Fruit fly (Drosophila melanogaster) whole organism, embryonic: ENCODE results near the gene Spn28Dc.

ENCODE experiments used
- Abd-B ChIP-seq: fragments of 200-800 bp; sonication (Bioruptor generic); optimal IDR thresholded peaks from 2 replicates; lab custom pipeline; 2018; ENCODE audit warnings: missing biosample characterization, mild to moderate bottlenecking, missing genetic modification characterization, moderate library complexity
- Bgb ChIP-seq: fragments of 200-800 bp; sonication (Bioruptor generic); IDR thresholded peaks from 2 replicates; pipeline ENCODE4 v1.3.6; 2022; ENCODE audit warnings: missing biosample characterization, missing genetic modification characterization; ENCODE audit not compliant: partially characterized antibody
- CG10543 ChIP-seq: fragments of 200-800 bp; sonication (Bioruptor generic); optimal IDR thresholded peaks from 3 replicates; lab custom pipeline; 2017; ENCODE audit warnings: missing biosample characterization, mild to moderate bottlenecking, missing genetic modification characterization, moderate library complexity
- CG1233 ChIP-seq: fragments of 200-800 bp; sonication (Bioruptor generic); optimal IDR thresholded peaks from 4 replicates; lab custom pipeline; 2018; ENCODE audit warnings: missing biosample characterization, mild to moderate bottlenecking, missing genetic modification characterization
- CG12391 ChIP-seq: fragments of 200-800 bp; sonication (Bioruptor generic); optimal IDR thresholded peaks from 3 replicates; lab custom pipeline; 2018; ENCODE audit warnings: missing biosample characterization, mild to moderate bottlenecking, missing genetic modification characterization, moderate library complexity
- CG12659 ChIP-seq: fragments of 200-800 bp; sonication (Bioruptor generic); optimal IDR thresholded peaks from 3 replicates; lab custom pipeline; 2017; ENCODE audit warnings: mild to moderate bottlenecking, missing biosample characterization, missing genetic modification reagents, missing genetic modification characterization
- CG12769 ChIP-seq: fragments of 200-800 bp; sonication (Bioruptor generic); optimal IDR thresholded peaks from 2 replicates; lab custom pipeline; 2019; ENCODE audit warnings: missing biosample characterization, mild to moderate bottlenecking, missing genetic modification characterization, moderate library complexity
- CG12942 ChIP-seq: fragments of 200-800 bp; sonication (Bioruptor generic); optimal IDR thresholded peaks from 3 replicates; lab custom pipeline; 2016; ENCODE audit warnings: missing biosample characterization, missing genetic modification characterization
- CG14860 ChIP-seq: fragments of 200-800 bp; sonication (Bioruptor generic); IDR thresholded peaks from 3 replicates; pipeline ENCODE4 v1.3.6; 2022; ENCODE audit warnings: missing biosample characterization, missing genetic modification characterization; ENCODE audit not compliant: partially characterized antibody
- CG31365 ChIP-seq: fragments of 200-800 bp; sonication (Bioruptor generic); optimal IDR thresholded peaks from 2 replicates; lab custom pipeline; 2018; ENCODE audit warnings: missing biosample characterization, mild to moderate bottlenecking, missing genetic modification characterization
- CG31388 ChIP-seq: fragments of 200-800 bp; sonication (Bioruptor generic); optimal IDR thresholded peaks from 2 replicates; lab custom pipeline; 2016; ENCODE audit warnings: missing biosample characterization, missing genetic modification characterization
- CG3281 ChIP-seq: fragments of 200-800 bp; sonication (Bioruptor generic); optimal IDR thresholded peaks from 3 replicates; lab custom pipeline; 2017; ENCODE audit warnings: missing biosample characterization, mild to moderate bottlenecking, missing genetic modification characterization
- CG4707 ChIP-seq: fragments of 200-800 bp; sonication (Bioruptor generic); optimal IDR thresholded peaks from 2 replicates; lab custom pipeline; 2018; ENCODE audit warnings: missing biosample characterization, mild to moderate bottlenecking, missing genetic modification characterization, moderate library complexity
- CG6272 ChIP-seq: fragments of 200-800 bp; sonication (Bioruptor generic); IDR thresholded peaks from 2 replicates; pipeline ENCODE4 v1.3.6; 2022; ENCODE audit warnings: missing biosample characterization, missing genetic modification characterization
- CG8478 ChIP-seq: fragments of >200 bp; optimal IDR thresholded peaks from 2 replicates; lab custom pipeline; 2018
- CG9727 ChIP-seq: fragments of 200-800 bp; sonication (Bioruptor generic); optimal IDR thresholded peaks from 3 replicates; lab custom pipeline; 2017; ENCODE audit warnings: missing biosample characterization, mild to moderate bottlenecking, missing genetic modification characterization
- CG9817 ChIP-seq: fragments of 200-800 bp; sonication (Bioruptor generic); optimal IDR thresholded peaks from 2 replicates; lab custom pipeline; 2018; ENCODE audit warnings: missing biosample characterization, mild to moderate bottlenecking, missing genetic modification characterization, moderate library complexity
- Dbx ChIP-seq: fragments of 200-800 bp; sonication (Bioruptor generic); IDR thresholded peaks from 3 replicates; pipeline ENCODE4 v1.3.6; 2022; ENCODE audit warnings: missing biosample characterization, missing genetic modification characterization
- ERR ChIP-seq: fragments of 200-800 bp; sonication (Bioruptor generic); optimal IDR thresholded peaks from 2 replicates; lab custom pipeline; 2016; ENCODE audit warnings: missing biosample characterization, missing genetic modification characterization
- Fer2 ChIP-seq: fragments of 200-800 bp; sonication (Bioruptor generic); optimal IDR thresholded peaks from 2 replicates; lab custom pipeline; 2018; ENCODE audit warnings: missing biosample characterization, mild to moderate bottlenecking, missing genetic modification characterization, moderate library complexity
- HLH4C ChIP-seq: fragments of 200-800 bp; sonication (Bioruptor generic); IDR thresholded peaks from 3 replicates; pipeline ENCODE4 v1.3.6; 2022; ENCODE audit warnings: missing biosample characterization, missing genetic modification characterization; ENCODE audit not compliant: partially characterized antibody
- Hmr ChIP-seq: fragments of 200-800 bp; sonication (Bioruptor generic); optimal IDR thresholded peaks from 3 replicates; lab custom pipeline; 2017; ENCODE audit warnings: mild to moderate bottlenecking, missing biosample characterization, missing genetic modification reagents, missing genetic modification characterization
- MESR4 ChIP-seq: fragments of 200-800 bp; sonication (Bioruptor generic); optimal IDR thresholded peaks from 2 replicates; lab custom pipeline; 2018; ENCODE audit warnings: missing biosample characterization, mild to moderate bottlenecking, missing genetic modification characterization, moderate library complexity
- Med ChIP-seq: fragments of 200-800 bp; sonication (Bioruptor generic); peaks from one replicate; lab custom pipeline; 2016; ENCODE audit warnings: missing biosample characterization, missing genetic modification characterization, mild to moderate bottlenecking, inconsistent platforms, moderate library complexity
- Pdp1 ChIP-seq, 2 experiments: fragments of 200-800 bp; sonication (Bioruptor generic); optimal IDR thresholded peaks; 3 replicates each; lab custom pipeline; 2016; ENCODE audit warnings: missing biosample characterization in 2 of 2, missing genetic modification characterization in 2 of 2, mild to moderate bottlenecking in 1 of 2, moderate library complexity in 1 of 2
- Rfx ChIP-seq: fragments of 200-800 bp; sonication (Bioruptor generic); IDR thresholded peaks from 2 replicates; pipeline ENCODE4 v1.3.6; 2022; ENCODE audit warnings: missing biosample characterization, missing genetic modification characterization
- Rx ChIP-seq: fragments of 200-800 bp; sonication (Bioruptor generic); IDR thresholded peaks from 2 replicates; pipeline ENCODE4 v1.3.6; 2022; ENCODE audit warnings: missing biosample characterization, missing genetic modification characterization
- Ssrp ChIP-seq: fragments of 200-800 bp; sonication (Bioruptor generic); optimal IDR thresholded peaks from 2 replicates; lab custom pipeline; 2018; ENCODE audit warnings: missing biosample characterization, mild to moderate bottlenecking, missing genetic modification characterization, moderate library complexity
- ase ChIP-seq: fragments of 200-800 bp; sonication (Bioruptor generic); IDR thresholded peaks from 3 replicates; pipeline ENCODE4 v1.3.6; 2022; ENCODE audit warnings: missing biosample characterization, missing genetic modification characterization
- az2 ChIP-seq: fragments of 200-800 bp; sonication (Bioruptor generic); optimal IDR thresholded peaks from 3 replicates; lab custom pipeline; 2016; ENCODE audit warnings: missing biosample characterization, missing genetic modification characterization
- bcd ChIP-seq: fragments of 200-800 bp; sonication (Bioruptor generic); optimal IDR thresholded peaks from 2 replicates; lab custom pipeline; 2017; ENCODE audit warnings: missing biosample characterization, mild to moderate bottlenecking, missing genetic modification characterization
- cad ChIP-seq: fragments of >200 bp; optimal IDR thresholded peaks from 2 replicates; lab custom pipeline; 2017; ENCODE audit warnings: missing biosample characterization, missing genetic modification characterization
- chinmo ChIP-seq: fragments of 200-800 bp; sonication (Bioruptor generic); IDR thresholded peaks from 4 replicates; pipeline ENCODE4 v1.3.6; 2022; ENCODE audit warnings: missing biosample characterization, missing genetic modification characterization; ENCODE audit not compliant: partially characterized antibody
- esg ChIP-seq: fragments of 200-800 bp; sonication (Bioruptor generic); conservative IDR thresholded peaks from 2 replicates; pipeline ENCODE4 v1.3.6; 2022; ENCODE audit warnings: missing biosample characterization, missing genetic modification characterization
- ewg ChIP-seq: fragments of 200-800 bp; sonication (Bioruptor generic); optimal IDR thresholded peaks from 3 replicates; lab custom pipeline; 2017; ENCODE audit warnings: mild to moderate bottlenecking, missing biosample characterization, missing genetic modification reagents, missing genetic modification characterization
- gcm ChIP-seq: fragments of 200-800 bp; sonication (Bioruptor generic); optimal IDR thresholded peaks from 2 replicates; lab custom pipeline; 2019; ENCODE audit warnings: missing biosample characterization, mild to moderate bottlenecking, missing genetic modification characterization, moderate library complexity
- gfzf ChIP-seq: fragments of 200-800 bp; sonication (Bioruptor generic); optimal IDR thresholded peaks from 2 replicates; lab custom pipeline; 2016; ENCODE audit warnings: missing biosample characterization, mild to moderate bottlenecking, missing genetic modification characterization, moderate library complexity
- ham ChIP-seq: fragments of 200-800 bp; sonication (Bioruptor generic); IDR thresholded peaks from 2 replicates; pipeline ENCODE4 v1.3.6; 2022; ENCODE audit warnings: missing biosample characterization, missing genetic modification characterization
- kay ChIP-seq: fragments of 200-800 bp; sonication (Bioruptor generic); optimal IDR thresholded peaks from 2 replicates; lab custom pipeline; 2016; ENCODE audit warnings: missing biosample characterization, missing genetic modification characterization
- mam ChIP-seq: fragments of 200-800 bp; sonication (Bioruptor generic); optimal IDR thresholded peaks from 3 replicates; lab custom pipeline; 2016; ENCODE audit warnings: missing biosample characterization, missing genetic modification characterization
- mirr ChIP-seq: fragments of 200-800 bp; sonication (Bioruptor generic); optimal IDR thresholded peaks from 3 replicates; lab custom pipeline; 2018; ENCODE audit warnings: missing biosample characterization, mild to moderate bottlenecking, missing genetic modification characterization
- pzg ChIP-seq: fragments of 200-800 bp; sonication (Bioruptor generic); optimal IDR thresholded peaks from 3 replicates; lab custom pipeline; 2018; ENCODE audit warnings: missing biosample characterization, mild to moderate bottlenecking, missing genetic modification characterization, moderate library complexity
- repo ChIP-seq: fragments of 200-800 bp; sonication (Bioruptor generic); optimal IDR thresholded peaks from 2 replicates; lab custom pipeline; 2016; ENCODE audit warnings: missing biosample characterization, missing genetic modification characterization
- slbo ChIP-seq: fragments of 200-800 bp; sonication (Bioruptor generic); IDR thresholded peaks from 2 replicates; pipeline ENCODE4 v1.3.6; 2022; ENCODE audit warnings: missing biosample characterization, missing genetic modification characterization
- tap ChIP-seq: fragments of 200-800 bp; optimal IDR thresholded peaks from 3 replicates; lab custom pipeline; 2019; ENCODE audit warnings: missing biosample characterization, mild to moderate bottlenecking, missing genetic modification characterization, moderate library complexity
- tin ChIP-seq: fragments of 200-800 bp; sonication (Bioruptor generic); optimal IDR thresholded peaks from 3 replicates; lab custom pipeline; 2016; ENCODE audit warnings: missing biosample characterization, missing genetic modification characterization
- vfl ChIP-seq: fragments of 200-800 bp; sonication (Bioruptor generic); optimal IDR thresholded peaks from 2 replicates; lab custom pipeline; 2016; ENCODE audit warnings: missing biosample characterization, missing genetic modification characterization
- zfh2 ChIP-seq: fragments of 200-800 bp; sonication (Bioruptor generic); optimal IDR thresholded peaks from 2 replicates; lab custom pipeline; 2016; ENCODE audit warnings: missing biosample characterization, missing genetic modification characterization

Spn28Dc gene

dm6 chr2L:7957068-7957868, 49.7 kb downstream of the Spn28Dc start (continued):
- TF ChIP-seq repo (no peak), ham (GFP tag; lab: Robert Waterston, UW) (no peak), ERR (GFP tag; lab: Kevin White, UChicago) (no peak), CG12391 (tag; lab: Kevin White, UChicago) (peak; percentile 39), CG3281 (peak; percentile 26), MESR4 (GFP tag; lab: Kevin White, UChicago) (no peak), mam (GFP tag; lab: Kevin White, UChicago) (peak; percentile 16), Dbx (GFP tag; lab: Robert Waterston, UW) (peak; percentile 38; the same call in 1 of the 3 replicates), pzg (no peak), az2 (GFP tag; lab: Kevin White, UChicago) (peak; percentile 50), tin (GFP tag; lab: Kevin White, UChicago) (peak; percentile 46), kay (peak; percentile 55), ase (no peak), CG12659 (GFP tag; lab: Kevin White, UChicago) (peak; percentile 61), Ssrp (peak; percentile 52), CG9817 (tag; lab: Kevin White, UChicago) (peak; percentile 47), cad (GFP tag; lab: Kevin White, UChicago) (no peak), CG4707 (GFP tag; lab: Kevin White, UChicago) (no peak), Abd-B (GFP tag; lab: Kevin White, UChicago) (peak; percentile 46), Hmr (GFP tag; lab: Kevin White, UChicago) (peak; percentile 56), CG12942 (GFP tag; lab: Kevin White, UChicago) (peak; percentile 7), bcd (GFP tag; lab: Kevin White, UChicago) (peak; percentile 30), ewg (peak; percentile 62), HLH4C (GFP tag; lab: Robert Waterston, UW) (no peak), CG9727 (GFP tag; lab: Kevin White, UChicago) (peak; percentile 39), vfl (GFP tag; lab: Kevin White, UChicago) (no peak), slbo (peak; percentile 61)

dm6 chr2L:7956310-7957067, 50.5 kb downstream of the Spn28Dc start:
- TF ChIP-seq Rfx (GFP tag; lab: Robert Waterston, UW) (no peak), CG31365 (tag; lab: Kevin White, UChicago) (no peak), CG10543 (GFP tag; lab: Kevin White, UChicago) (peak; percentile 78), Med (GFP tag; lab: Kevin White, UChicago) (peak; percentile 78), CG14860 (no peak), esg (GFP tag; lab: Robert Waterston, UW) (no peak), gcm (GFP tag; lab: Kevin White, UChicago) (no peak), tap (tag; lab: Kevin White, UChicago) (no peak), ewg (no peak), chinmo (peak; percentile 96), gfzf (GFP tag; lab: Kevin White, UChicago) (no peak), Fer2 (tag; lab: Kevin White, UChicago) (no peak), CG31388 (no peak), CG8478 (lab: Kevin White, UChicago) (no peak), CG12769 (tag; lab: Kevin White, UChicago) (peak; percentile 53), Bgb (GFP tag; lab: Robert Waterston, UW) (peak; percentile 50; the same call in 1 of the 2 replicates), mirr (GFP tag; lab: Kevin White, UChicago) (peak; percentile 45), CG1233 (GFP tag; lab: Kevin White, UChicago) (no peak), zfh2 (peak; percentile 6), Rx (GFP tag; lab: Robert Waterston, UW) (no peak), Pdp1 (GFP tag; optimal IDR thresholded peaks at IDR 0.05; lab: Kevin White, UChicago) (no peak), CG6272 (GFP tag; lab: Robert Waterston, UW) (no peak)
